Worm (Caenorhabditis elegans) whole organism, midembryonic: ENCODE results near the gene clec-243.

Experiments used
- cog-1 ChIP-seq: sonication (generic microtip); optimal IDR thresholded peaks from 2 replicates; lab custom pipeline; 2016; ENCODE audit warnings: missing genetic modification characterization, missing compliant biosample characterization
- flt-1 ChIP-seq: fragments of 200-800 bp; sonication (Bioruptor generic); IDR thresholded peaks from 2 replicates; pipeline ENCODE4 v1.3.6; 2022; ENCODE audit warnings: missing genetic modification characterization, missing compliant biosample characterization
- med-1 ChIP-seq: sonication (generic microtip); optimal IDR thresholded peaks from 2 replicates; lab custom pipeline; 2017; ENCODE audit warnings: missing genetic modification characterization, mild to moderate bottlenecking, missing compliant biosample characterization, antibody characterized with exemption, missing genetic modification reagents; ENCODE audit not compliant: insufficient read depth
- ref-1 ChIP-seq: fragments of 200-800 bp; sonication (Bioruptor generic); conservative IDR thresholded peaks from 2 replicates; pipeline ENCODE4 v1.3.6; 2022; ENCODE audit warnings: missing genetic modification reagents, missing genetic modification characterization, missing compliant biosample characterization
- ztf-29 ChIP-seq: fragments of 200-800 bp; sonication (Bioruptor generic); IDR thresholded peaks from 2 replicates; pipeline ENCODE4 v1.3.6; 2022; ENCODE audit warnings: missing genetic modification reagents, missing genetic modification characterization, missing compliant biosample characterization

ce11 chrV:17272112-17272511 lies 23.3 kb upstream of the clec-243 start:
- TF ChIP-seq flt-1 (GFP tag; lab: Robert Waterston, UW) (no peak), ztf-29 (GFP tag; lab: Robert Waterston, UW) (no peak), med-1 (GFP tag; lab: Kevin White, UChicago) (no peak), ref-1 (GFP tag; lab: Robert Waterston, UW) (no peak), cog-1 (tag; lab: Kevin White, UChicago) (no peak)
